Fruit fly (Drosophila melanogaster) whole organism, pupa: Measurements from ENCODE around the gene CG6026.

ENCODE experiments used
- CG12605 ChIP-seq: fragments of 200-800 bp; sonication (Bioruptor generic); IDR thresholded peaks from 2 replicates; pipeline ENCODE4 v1.3.6; 2022; ENCODE audit warnings: missing biosample characterization, missing genetic modification characterization
- CG17806 ChIP-seq: fragments of 200-800 bp; sonication (Bioruptor generic); optimal IDR thresholded peaks from 2 replicates; lab custom pipeline; 2018; ENCODE audit warnings: missing biosample characterization, mild to moderate bottlenecking, missing genetic modification characterization, moderate library complexity
- CG32121 ChIP-seq: fragments of 200-800 bp; sonication (Bioruptor generic); IDR thresholded peaks from 2 replicates; pipeline ENCODE4 v1.3.6; 2022; ENCODE audit warnings: missing biosample characterization, missing genetic modification characterization
- D1 ChIP-seq: fragments of 200-800 bp; sonication (Bioruptor generic); optimal IDR thresholded peaks from 2 replicates; lab custom pipeline; 2018; ENCODE audit warnings: missing biosample characterization, mild to moderate bottlenecking, missing genetic modification characterization, moderate library complexity
- EcR ChIP-seq: fragments of 200-800 bp; sonication (Bioruptor generic); optimal IDR thresholded peaks from 3 replicates; lab custom pipeline; 2019; ENCODE audit warnings: missing biosample characterization, missing genetic modification characterization, mild to moderate bottlenecking, moderate library complexity, missing genetic modification reagents
- Ets98B ChIP-seq: fragments of 200-800 bp; sonication (Bioruptor generic); IDR thresholded peaks from 2 replicates; pipeline ENCODE4 v1.3.6; 2022; ENCODE audit warnings: missing biosample characterization, missing genetic modification characterization
- Pif1B ChIP-seq: fragments of 200-800 bp; sonication (Bioruptor generic); optimal IDR thresholded peaks from 3 replicates; lab custom pipeline; 2016; ENCODE audit warnings: missing biosample characterization, missing genetic modification characterization
- gl ChIP-seq: fragments of 200-800 bp; sonication (Bioruptor generic); optimal IDR thresholded peaks from 2 replicates; lab custom pipeline; 2018; ENCODE audit warnings: missing biosample characterization, mild to moderate bottlenecking, missing genetic modification characterization

DNA sequence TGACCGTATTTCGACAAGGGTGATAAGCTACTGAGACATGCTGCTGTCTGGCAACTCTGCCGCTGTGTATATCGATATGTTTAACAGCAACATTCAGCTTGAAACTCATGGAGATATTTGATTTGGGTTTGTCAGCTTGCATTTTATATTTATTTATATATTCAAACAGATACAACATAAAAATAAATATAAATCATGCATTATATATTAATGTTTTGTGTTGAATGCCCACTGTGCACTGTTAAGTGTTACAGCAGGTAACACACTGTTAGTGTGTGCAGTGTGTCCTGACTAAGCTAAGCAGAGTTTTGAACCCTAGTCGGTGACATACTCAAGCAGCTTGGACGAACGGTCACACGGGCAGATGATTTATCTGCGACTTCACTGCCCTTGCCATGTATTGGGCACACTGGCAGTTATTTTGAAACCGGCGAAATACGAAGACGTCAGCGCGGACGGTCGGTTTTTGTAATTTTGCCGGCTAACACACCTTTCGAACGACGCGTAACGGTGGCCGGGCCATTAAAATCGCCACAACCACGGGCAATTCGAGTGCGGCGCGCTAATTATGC is 49.6 kb upstream of the CG6026 start, which contains the start of the genes snRNP-U1-C and gukh:
- TF ChIP-seq CG32121 (GFP tag; lab: Robert Waterston, UW) (peak; percentile 83), EcR (GFP tag; lab: Kevin White, UChicago) (peak; percentile 48), CG12605 (GFP tag; lab: Robert Waterston, UW) (peak; percentile 65; the same call in 1 of the 2 replicates), Pif1B (peak; percentile 73), Ets98B (peak; percentile 86), CG17806 (tag; lab: Kevin White, UChicago) (peak; percentile 62), D1 (tag; lab: Kevin White, UChicago) (no peak), gl (tag; lab: Kevin White, UChicago) (no peak)
